Worm (Caenorhabditis elegans): ENCODE data around the gene tps-1.

tps-1 gene

ce11 chrX:17504447-17504846 is 30.1 kb upstream of the tps-1 start:
- TF ChIP-seq ceh-82 (tag; optimal IDR thresholded peaks at IDR 0.05) (peak in 1 of 3 experiments; percentile 1), grh-1 (GFP tag; IDR thresholded peaks at IDR 0.05) (no peak), snpc-4 (tag; optimal IDR thresholded peaks at IDR 0.05) (no peak), snu-23 (GFP tag; optimal IDR thresholded peaks at IDR 0.05) (peak; percentile 13), nhr-76 (tag; optimal IDR thresholded peaks at IDR 0.05) (no peak), elt-3 (tag; optimal IDR thresholded peaks at IDR 0.05) (no peak), efl-3 (GFP tag; optimal IDR thresholded peaks at IDR 0.05) (no peak), Y116A8C.19 (tag; optimal IDR thresholded peaks at IDR 0.05; ENCODE audit: borderline replicate concordance) (no peak), fkh-8 (tag; optimal IDR thresholded peaks at IDR 0.05) (peak; percentile 17), nhr-237 (tag; optimal IDR thresholded peaks at IDR 0.05) (no peak), efl-1 (optimal IDR thresholded peaks at IDR 0.05) (no peak), efl-1 (GFP tag; optimal IDR thresholded peaks at IDR 0.05 in 1 of 2) (no peak), unc-86 (tag; optimal IDR thresholded peaks at IDR 0.05) (no peak), lin-15B (tag; optimal IDR thresholded peaks at IDR 0.05) (no peak), fkh-10 (GFP tag; optimal IDR thresholded peaks at IDR 0.05) (no peak), ztf-11 (tag; optimal IDR thresholded peaks at IDR 0.05) (no peak), ceh-8 (GFP tag; optimal IDR thresholded peaks at IDR 0.05) (no peak), hlh-4 (tag; optimal IDR thresholded peaks at IDR 0.05) (no peak), lin-13 (GFP tag; optimal IDR thresholded peaks at IDR 0.05) (no peak), zip-4 (GFP tag; optimal IDR thresholded peaks at IDR 0.05) (no peak), nhr-84 (tag; optimal IDR thresholded peaks at IDR 0.05) (no peak), unc-130 (tag; optimal IDR thresholded peaks at IDR 0.05) (no peak), tlp-1 (tag; optimal IDR thresholded peaks at IDR 0.05) (no peak), mef-2 (tag; optimal IDR thresholded peaks at IDR 0.05) (no peak), sup-37 (GFP tag; optimal IDR thresholded peaks at IDR 0.05) (no peak), vab-15 (tag; optimal IDR thresholded peaks at IDR 0.05) (peak; percentile 3), lin-14 (GFP tag; optimal IDR thresholded peaks at IDR 0.05) (peak; percentile 60), F16B12.6 (tag; optimal IDR thresholded peaks at IDR 0.05) (no peak), nhr-47 (tag; optimal IDR thresholded peaks at IDR 0.05) (peak; percentile 3), nhr-71 (tag; optimal IDR thresholded peaks at IDR 0.05) (peak; percentile 41), unc-30 (tag; optimal IDR thresholded peaks at IDR 0.05) (no peak), jun-1 (tag; optimal IDR thresholded peaks at IDR 0.05) (no peak), ama-1 (optimal IDR thresholded peaks at IDR 0.05) (no peak), elt-2 (tag; optimal IDR thresholded peaks at IDR 0.05) (no peak), lir-3 (tag; optimal IDR thresholded peaks at IDR 0.05; ENCODE audit: poor library complexity) (no peak), dsc-1 (tag; optimal IDR thresholded peaks at IDR 0.05) (peak; percentile 32), fkh-4 (tag; optimal IDR thresholded peaks at IDR 0.05; ENCODE audit: borderline replicate concordance) (no peak), lsy-2 (tag; optimal IDR thresholded peaks at IDR 0.05) (peak in 1 of 2 experiments; percentile 29), nhr-20 (tag; optimal IDR thresholded peaks at IDR 0.05) (peak; percentile 87)

- TF ChIP-seq rnt-1 (tag; optimal IDR thresholded peaks at IDR 0.05), result no peak
- no peak for TF ChIP-seq mab-9 (GFP tag; IDR thresholded peaks at IDR 0.05)
- TF ChIP-seq nhr-28 (tag; optimal IDR thresholded peaks at IDR 0.05), result no peak
- no peak for TF ChIP-seq pag-3 (tag; optimal IDR thresholded peaks at IDR 0.05; ENCODE audit: borderline replicate concordance, insufficient read depth)
- no peak for TF ChIP-seq mep-1 (tag; optimal IDR thresholded peaks at IDR 0.05)
- TF ChIP-seq nhr-90 (tag; optimal IDR thresholded peaks at IDR 0.05; ENCODE audit: poor library complexity), result no peak
- no peak for TF ChIP-seq vab-15 (tag; optimal IDR thresholded peaks at IDR 0.05)
- TF ChIP-seq nhr-12 (tag; optimal IDR thresholded peaks at IDR 0.05), result no peak
- TF ChIP-seq C16A3.4 (tag; optimal IDR thresholded peaks at IDR 0.05), result no peak
- TF ChIP-seq lin-15B (tag; optimal IDR thresholded peaks at IDR 0.05), result no peak
- TF ChIP-seq lin-14 (GFP tag; optimal IDR thresholded peaks at IDR 0.05), result no peak
- TF ChIP-seq sox-4 (tag; optimal IDR thresholded peaks at IDR 0.05), result no peak
- no peak for TF ChIP-seq ceh-82 (tag; optimal IDR thresholded peaks at IDR 0.05)
- TF ChIP-seq snu-23 (GFP tag; optimal IDR thresholded peaks at IDR 0.05), result no peak
- TF ChIP-seq aha-1 (tag; optimal IDR thresholded peaks at IDR 0.05), result no peak
- TF ChIP-seq dpl-1 (GFP tag; optimal IDR thresholded peaks at IDR 0.05), result no peak
- no peak for TF ChIP-seq mdl-1 (tag; optimal IDR thresholded peaks at IDR 0.05)
- TF ChIP-seq C34B4.2 (tag; optimal IDR thresholded peaks at IDR 0.05), result no peak
- no peak for TF ChIP-seq fkh-4 (tag; optimal IDR thresholded peaks at IDR 0.05; ENCODE audit: borderline replicate concordance)
Observed at ce11 chrX:17502246-17502645, 27.9 kb upstream of the tps-1 start.

All from whole organism, L1 larva.